Fruit fly (Drosophila melanogaster): ENCODE data around the gene GramD1B.

- TF ChIP-seq CG9948 (tag; optimal IDR thresholded peaks at IDR 0.05) (no peak), Snoo (tag; optimal IDR thresholded peaks at IDR 0.05) (no peak), rn (GFP tag; IDR thresholded peaks at IDR 0.05) (no peak), CG13204 (GFP tag; optimal IDR thresholded peaks at IDR 0.05) (no peak), CG32121 (GFP tag; IDR thresholded peaks at IDR 0.05) (no peak), EcR (GFP tag; optimal IDR thresholded peaks at IDR 0.05) (no peak), CG14655 (GFP tag; optimal IDR thresholded peaks at IDR 0.05) (no peak), Pif1B (GFP tag; optimal IDR thresholded peaks at IDR 0.05) (no peak)
Measured at dm6 chr2L:3361821-3362220, 11.4 kb downstream of the GramD1B start.
